Worm (Caenorhabditis elegans): ENCODE results near the gene srsx-27.

DNA sequence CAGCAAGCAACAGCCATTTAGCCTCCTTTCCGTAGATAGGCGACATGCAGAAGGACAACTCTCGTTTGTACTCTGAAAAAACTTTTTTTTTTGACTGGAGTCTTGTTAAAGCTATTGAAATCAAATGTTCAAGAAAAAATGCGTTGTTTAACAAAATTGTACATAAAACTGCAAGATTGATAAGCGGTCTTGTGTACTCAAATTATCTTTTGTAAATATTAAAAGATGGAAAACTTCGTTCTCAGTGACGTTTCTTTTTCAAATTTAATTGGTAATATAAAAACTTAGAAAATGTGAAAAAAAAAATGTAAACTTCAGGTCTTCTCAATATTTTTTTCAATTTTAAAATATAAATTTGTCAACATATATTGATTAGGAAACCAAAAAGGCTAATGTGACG lies 38.7 kb upstream of the srsx-27 start:
- TF ChIP-seq nhr-11 (tag; optimal IDR thresholded peaks at IDR 0.05) (no peak), nhr-129 (tag; optimal IDR thresholded peaks at IDR 0.05) (no peak), elt-3 (tag; optimal IDR thresholded peaks at IDR 0.05) (no peak), snpc-4 (tag; optimal IDR thresholded peaks at IDR 0.05) (no peak), lin-39 (tag; optimal IDR thresholded peaks at IDR 0.05) (no peak)
